Worm (Caenorhabditis elegans) whole organism, young adult: ENCODE results near the gene W05H9.4.

Source experiments
- B0019.2 ChIP-seq: fragments of 200-800 bp; sonication (Bioruptor generic); conservative IDR thresholded peaks from 2 replicates; pipeline ENCODE4 v1.3.6; 2022; ENCODE audit warnings: missing genetic modification reagents, missing genetic modification characterization, missing compliant biosample characterization
- B0336.3 ChIP-seq: fragments of 200-800 bp; sonication (Bioruptor generic); IDR thresholded peaks from 2 replicates; pipeline ENCODE4 v1.3.6; 2022; ENCODE audit warnings: missing genetic modification characterization, missing compliant biosample characterization
- C17E4.6 ChIP-seq: fragments of 200-800 bp; sonication (Bioruptor generic); IDR thresholded peaks from 2 replicates; pipeline ENCODE4 v1.3.6; 2022; ENCODE audit warnings: missing genetic modification reagents, missing genetic modification characterization, missing compliant biosample characterization
- F33H1.4 ChIP-seq: fragments of 200-800 bp; sonication (Bioruptor generic); IDR thresholded peaks from 2 replicates; pipeline ENCODE4 v1.3.6; 2022; ENCODE audit warnings: missing genetic modification reagents, missing genetic modification characterization, missing compliant biosample characterization
- F49E8.2 ChIP-seq: sonication (generic microtip); optimal IDR thresholded peaks from 3 replicates; lab custom pipeline; 2017; ENCODE audit warnings: missing genetic modification characterization, mild to moderate bottlenecking, missing compliant biosample characterization, antibody characterized with exemption, moderate library complexity; ENCODE audit not compliant: insufficient read depth
- F57A8.1 ChIP-seq: fragments of 200-800 bp; sonication (Bioruptor generic); optimal IDR thresholded peaks from 2 replicates; lab custom pipeline; 2018; ENCODE audit warnings: mild to moderate bottlenecking, missing genetic modification characterization, moderate library complexity, missing compliant biosample characterization
- K12H6.12 ChIP-seq: fragments of 200-800 bp; sonication (Bioruptor generic); optimal IDR thresholded peaks from 2 replicates; lab custom pipeline; 2018; ENCODE audit warnings: mild to moderate bottlenecking, missing genetic modification characterization, missing compliant biosample characterization
- T26A5.8 ChIP-seq: sonication (generic microtip); optimal IDR thresholded peaks from 2 replicates; lab custom pipeline; 2016; ENCODE audit warnings: missing genetic modification characterization, missing compliant biosample characterization
- Y53F4B.3 ChIP-seq: fragments of 200-800 bp; sonication (Bioruptor generic); IDR thresholded peaks from 2 replicates; pipeline ENCODE4 v1.3.6; 2022; ENCODE audit warnings: missing genetic modification reagents, missing genetic modification characterization, missing compliant biosample characterization
- Y67H2A.10 ChIP-seq: fragments of 200-800 bp; sonication (Bioruptor generic); conservative IDR thresholded peaks from 2 replicates; pipeline ENCODE4 v1.3.6; 2022; ENCODE audit warnings: missing genetic modification reagents, missing genetic modification characterization, missing compliant biosample characterization
- Y79H2A.3 ChIP-seq: fragments of 200-800 bp; sonication (Bioruptor generic); conservative IDR thresholded peaks from 2 replicates; pipeline ENCODE4 v1.3.6; 2022; ENCODE audit warnings: missing genetic modification reagents, missing genetic modification characterization, missing compliant biosample characterization
- akir-1 ChIP-seq: fragments of 200-800 bp; sonication (Bioruptor generic); optimal IDR thresholded peaks from 2 replicates; lab custom pipeline; 2018; ENCODE audit warnings: mild to moderate bottlenecking, missing genetic modification characterization, moderate library complexity, missing compliant biosample characterization
- atf-7 ChIP-seq: sonication (generic microtip); optimal IDR thresholded peaks from 2 replicates; lab custom pipeline; 2017; ENCODE audit warnings: mild to moderate bottlenecking, missing genetic modification characterization, missing compliant biosample characterization
- bed-1 ChIP-seq: fragments of 200-800 bp; sonication (Bioruptor generic); IDR thresholded peaks from 2 replicates; pipeline ENCODE4 v1.3.6; 2022; ENCODE audit warnings: missing genetic modification reagents, missing genetic modification characterization, missing compliant biosample characterization
- bed-2 ChIP-seq: fragments of 200-800 bp; sonication (Bioruptor generic); IDR thresholded peaks from 2 replicates; pipeline ENCODE4 v1.3.6; 2022; ENCODE audit warnings: missing genetic modification reagents, missing genetic modification characterization, missing compliant biosample characterization
- cebp-1 ChIP-seq, 2 experiments: fragments of 200-800 bp in 1 of 2; sonication (Bioruptor generic) in 1 of 2; sonication (generic microtip) in 1 of 2; IDR thresholded peaks in 1 of 2; optimal IDR thresholded peaks in 1 of 2; 2 replicates each; pipeline versions ENCODE4 v1.3.6 to Lab custom; 2017 to 2022; ENCODE audit warnings: missing compliant biosample characterization in 2 of 2, missing genetic modification characterization in 2 of 2, mild to moderate bottlenecking in 1 of 2, missing genetic modification reagents in 1 of 2, moderate library complexity in 1 of 2
- ceh-27 ChIP-seq: fragments of 200-800 bp; sonication (Bioruptor generic); optimal IDR thresholded peaks from 2 replicates; lab custom pipeline; 2018; ENCODE audit warnings: mild to moderate bottlenecking, missing genetic modification characterization, moderate library complexity, missing compliant biosample characterization
- dox-1 ChIP-seq: fragments of 200-800 bp; sonication (Bioruptor generic); IDR thresholded peaks from 2 replicates; pipeline ENCODE4 v1.3.6; 2022; ENCODE audit warnings: missing genetic modification reagents, missing genetic modification characterization, missing compliant biosample characterization
- egl-44 ChIP-seq: fragments of 200-800 bp; sonication (Bioruptor generic); IDR thresholded peaks from 2 replicates; pipeline ENCODE4 v1.3.6; 2022; ENCODE audit warnings: missing genetic modification reagents, missing genetic modification characterization, missing compliant biosample characterization
- fkh-3 ChIP-seq: sonication (generic microtip); optimal IDR thresholded peaks from 2 replicates; lab custom pipeline; 2016; ENCODE audit warnings: mild to moderate bottlenecking, missing genetic modification characterization, missing compliant biosample characterization
- gei-17 ChIP-seq: fragments of 200-800 bp; sonication (Bioruptor generic); optimal IDR thresholded peaks from 2 replicates; lab custom pipeline; 2018; ENCODE audit warnings: mild to moderate bottlenecking, missing genetic modification characterization, missing compliant biosample characterization
- hlh-12 ChIP-seq: sonication (generic microtip); optimal IDR thresholded peaks from 2 replicates; lab custom pipeline; 2016; ENCODE audit warnings: missing genetic modification characterization, missing compliant biosample characterization
- hmg-1.2 ChIP-seq: fragments of 200-800 bp; sonication (Bioruptor generic); IDR thresholded peaks from 2 replicates; pipeline ENCODE4 v1.3.6; 2022; ENCODE audit warnings: missing genetic modification reagents, missing genetic modification characterization, missing compliant biosample characterization
- hrde-1 ChIP-seq: sonication (generic microtip); optimal IDR thresholded peaks from 2 replicates; lab custom pipeline; 2016; ENCODE audit warnings: missing genetic modification characterization, mild to moderate bottlenecking, missing compliant biosample characterization, moderate library complexity, missing genotype, missing genetic modification reagents, borderline replicate concordance
- lin-40 ChIP-seq: sonication (generic microtip); optimal IDR thresholded peaks from 2 replicates; lab custom pipeline; 2016; ENCODE audit warnings: missing genetic modification characterization, mild to moderate bottlenecking, missing compliant biosample characterization, missing genotype, missing genetic modification reagents
- lin-54 ChIP-seq: fragments of 200-800 bp; sonication (Bioruptor generic); optimal IDR thresholded peaks from 2 replicates; lab custom pipeline; 2018; ENCODE audit warnings: mild to moderate bottlenecking, missing genetic modification characterization, missing compliant biosample characterization
- lsl-1 ChIP-seq: fragments of 200-800 bp; sonication (Bioruptor generic); optimal IDR thresholded peaks from 2 replicates; lab custom pipeline; 2018; ENCODE audit warnings: mild to moderate bottlenecking, missing genetic modification characterization, moderate library complexity, missing compliant biosample characterization
- lsy-27 ChIP-seq: sonication (generic microtip); optimal IDR thresholded peaks from 2 replicates; lab custom pipeline; 2017; ENCODE audit warnings: missing genetic modification characterization, mild to moderate bottlenecking, missing compliant biosample characterization, antibody characterized with exemption, missing genotype, borderline replicate concordance; ENCODE audit not compliant: insufficient read depth
- mcd-1 ChIP-seq: fragments of 200-800 bp; sonication (Bioruptor generic); IDR thresholded peaks from 2 replicates; pipeline ENCODE4 v1.3.6; 2022; ENCODE audit warnings: missing genetic modification reagents, missing genetic modification characterization, missing compliant biosample characterization
- mes-4 ChIP-seq: sonication (generic microtip); optimal IDR thresholded peaks from 2 replicates; lab custom pipeline; 2016; ENCODE audit warnings: missing genotype, missing genetic modification characterization, missing compliant biosample characterization
- mxl-1 ChIP-seq: sonication (generic microtip); optimal IDR thresholded peaks from 2 replicates; lab custom pipeline; 2016; ENCODE audit warnings: missing genetic modification characterization, missing compliant biosample characterization
- nfya-1 ChIP-seq: sonication (generic microtip); optimal IDR thresholded peaks from 2 replicates; lab custom pipeline; 2017; ENCODE audit warnings: antibody characterized with exemption, missing compliant biosample characterization, missing genetic modification characterization, borderline replicate concordance; ENCODE audit not compliant: insufficient read depth
- nhr-90 ChIP-seq: sonication (generic microtip); optimal IDR thresholded peaks from 2 replicates; lab custom pipeline; 2016; ENCODE audit warnings: missing genotype, mild to moderate bottlenecking, missing genetic modification characterization, missing compliant biosample characterization
- pbrm-1 ChIP-seq: fragments of 200-800 bp; sonication (Bioruptor generic); IDR thresholded peaks from 2 replicates; pipeline ENCODE4 v1.3.6; 2022; ENCODE audit warnings: missing genetic modification reagents, missing genetic modification characterization, missing compliant biosample characterization
- rcor-1 ChIP-seq: fragments of 200-800 bp; sonication (Bioruptor generic); IDR thresholded peaks from 2 replicates; pipeline ENCODE4 v1.3.6; 2022; ENCODE audit warnings: missing genetic modification reagents, missing genetic modification characterization, missing compliant biosample characterization
- rpc-1 ChIP-seq, 2 experiments: fragments of 150-350 bp in 1 of 2; sonication (generic microtip) in 1 of 2; optimal IDR thresholded peaks; 2 replicates each; lab custom pipeline; 2014 to 2018; ENCODE audit warnings: missing biosample characterization in 1 of 2, missing genetic modification characterization in 1 of 2, missing genetic modification reagents in 1 of 2, missing genotype in 1 of 2
- sdz-38 ChIP-seq: sonication (generic microtip); optimal IDR thresholded peaks from 2 replicates; lab custom pipeline; 2016; ENCODE audit warnings: missing genotype, missing genetic modification characterization, missing compliant biosample characterization
- sea-2 ChIP-seq: fragments of 200-800 bp; sonication (Bioruptor generic); IDR thresholded peaks from 2 replicates; pipeline ENCODE4 v1.3.6; 2022; ENCODE audit warnings: missing genetic modification characterization, missing compliant biosample characterization
- somi-1 ChIP-seq: fragments of 200-800 bp; sonication (Bioruptor generic); optimal IDR thresholded peaks from 2 replicates; lab custom pipeline; 2018; ENCODE audit warnings: mild to moderate bottlenecking, missing genetic modification characterization, missing compliant biosample characterization
- tbx-9 ChIP-seq: sonication (generic microtip); optimal IDR thresholded peaks from 2 replicates; lab custom pipeline; 2016; ENCODE audit warnings: borderline replicate concordance, missing genetic modification characterization, inconsistent platforms, missing compliant biosample characterization
- unc-62 ChIP-seq: fragments of 150-350 bp; optimal IDR thresholded peaks from 2 replicates; lab custom pipeline; 2014; ENCODE audit warnings: missing biosample characterization, missing genetic modification reagents, missing genetic modification characterization
- ztf-25 ChIP-seq: fragments of 200-800 bp; sonication (Bioruptor generic); IDR thresholded peaks from 2 replicates; pipeline ENCODE4 v1.3.6; 2022; ENCODE audit warnings: missing genetic modification reagents, missing genetic modification characterization, missing compliant biosample characterization
- ztf-28 ChIP-seq: fragments of 200-800 bp; sonication (Bioruptor generic); IDR thresholded peaks from 2 replicates; pipeline ENCODE4 v1.3.6; 2022; ENCODE audit warnings: missing genetic modification reagents, missing genetic modification characterization, missing compliant biosample characterization
- ztf-3 ChIP-seq: fragments of 200-800 bp; sonication (Bioruptor generic); optimal IDR thresholded peaks from 2 replicates; lab custom pipeline; 2018; ENCODE audit warnings: mild to moderate bottlenecking, missing genetic modification characterization, missing compliant biosample characterization

The W05H9.4 gene

DNA sequence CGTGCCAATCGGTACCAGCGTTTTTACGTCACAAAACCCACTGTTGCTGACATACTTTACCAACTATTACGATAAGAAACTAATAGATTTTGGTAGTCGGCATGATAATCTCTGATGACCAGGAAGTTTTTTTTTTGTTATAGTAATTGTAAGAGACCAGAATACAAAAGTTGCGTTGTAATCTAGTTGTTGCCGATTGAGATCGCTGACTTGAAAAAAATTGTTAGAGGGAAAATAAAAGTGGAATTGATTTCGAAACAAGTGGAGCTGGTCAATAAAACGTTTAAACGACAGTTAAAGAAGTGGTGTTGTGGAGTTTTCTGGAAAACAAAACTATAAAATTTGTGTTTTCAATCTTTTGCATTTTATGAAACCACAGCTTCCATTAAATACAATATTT is 6.5 kb upstream of the W05H9.4 start:
- TF ChIP-seq mes-4 (tag; lab: Kevin White, UChicago) (no peak), fkh-3 (tag; lab: Kevin White, UChicago) (no peak), gei-17 (GFP tag; lab: Kevin White, UChicago) (no peak), T26A5.8 (tag; lab: Kevin White, UChicago) (no peak), sdz-38 (tag; lab: Kevin White, UChicago) (no peak), ztf-25 (no peak), B0019.2 (GFP tag; lab: Robert Waterston, UW) (no peak), Y67H2A.10 (GFP tag; lab: Robert Waterston, UW) (no peak), Y79H2A.3 (GFP tag; lab: Robert Waterston, UW) (no peak), lsy-27 (tag; lab: Kevin White, UChicago) (no peak), ztf-28 (GFP tag; lab: Robert Waterston, UW) (no peak), F49E8.2 (tag; lab: Kevin White, UChicago) (no peak), B0336.3 (GFP tag; lab: Robert Waterston, UW) (no peak), mxl-1 (tag; lab: Kevin White, UChicago) (no peak), hrde-1 (no peak), nfya-1 (tag; lab: Kevin White, UChicago) (no peak), nhr-90 (tag; lab: Kevin White, UChicago) (no peak), hmg-1.2 (GFP tag; lab: Robert Waterston, UW) (no peak)

DNA sequence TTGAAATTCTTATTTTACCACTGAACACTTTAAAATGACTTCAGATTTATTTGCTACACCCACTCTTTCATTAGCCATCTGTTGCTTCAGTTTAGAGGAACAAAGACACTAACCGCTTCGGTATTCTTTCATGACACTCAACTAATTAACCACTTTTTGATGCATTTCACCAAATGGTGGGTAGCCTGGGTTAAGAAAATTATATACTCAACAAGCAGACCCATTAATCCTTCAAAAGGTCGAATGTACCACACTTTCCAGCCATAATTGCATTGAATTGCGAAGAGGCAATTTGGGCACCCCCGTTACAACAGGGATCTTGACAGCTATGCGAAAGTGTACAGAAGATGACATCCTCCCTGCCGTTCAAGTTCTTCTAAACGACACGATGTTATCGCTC is 5.0 kb upstream of the W05H9.4 start:
- TF ChIP-seq unc-62 (GFP tag; lab: Kevin White, UChicago): no peak
- no peak for TF ChIP-seq fkh-3 (tag; lab: Kevin White, UChicago)
- no peak for TF ChIP-seq mcd-1 (GFP tag; lab: Robert Waterston, UW)
- TF ChIP-seq dox-1: no peak
- no peak for TF ChIP-seq tbx-9 (tag; lab: Kevin White, UChicago)
- TF ChIP-seq sdz-38 (tag; lab: Kevin White, UChicago): no peak
- no peak for TF ChIP-seq lin-54 (GFP tag; lab: Kevin White, UChicago)
- TF ChIP-seq K12H6.12: no peak
- TF ChIP-seq bed-2 (GFP tag; lab: Robert Waterston, UW): no peak
- TF ChIP-seq somi-1 (GFP tag; lab: Kevin White, UChicago): no peak
- TF ChIP-seq B0336.3 (GFP tag; lab: Robert Waterston, UW): no peak
- TF ChIP-seq Y53F4B.3 (GFP tag; lab: Robert Waterston, UW): no peak
- no peak for TF ChIP-seq ztf-3 (GFP tag; lab: Kevin White, UChicago)
- no peak for TF ChIP-seq atf-7
- no peak for TF ChIP-seq rpc-1 (optimal IDR thresholded peaks at IDR 0.05; lab: Kevin White, UChicago)
- no peak for TF ChIP-seq rpc-1 (tag; optimal IDR thresholded peaks at IDR 0.05; lab: Kevin White, UChicago)
- no peak for TF ChIP-seq akir-1 (GFP tag; lab: Kevin White, UChicago)
- no peak for TF ChIP-seq sea-2
- no peak for TF ChIP-seq rcor-1 (GFP tag; lab: Robert Waterston, UW)
- no peak for TF ChIP-seq cebp-1 (GFP tag; IDR thresholded peaks at IDR 0.05; lab: Robert Waterston, UW)
- TF ChIP-seq cebp-1 (tag; optimal IDR thresholded peaks at IDR 0.05; lab: Kevin White, UChicago): no peak

DNA sequence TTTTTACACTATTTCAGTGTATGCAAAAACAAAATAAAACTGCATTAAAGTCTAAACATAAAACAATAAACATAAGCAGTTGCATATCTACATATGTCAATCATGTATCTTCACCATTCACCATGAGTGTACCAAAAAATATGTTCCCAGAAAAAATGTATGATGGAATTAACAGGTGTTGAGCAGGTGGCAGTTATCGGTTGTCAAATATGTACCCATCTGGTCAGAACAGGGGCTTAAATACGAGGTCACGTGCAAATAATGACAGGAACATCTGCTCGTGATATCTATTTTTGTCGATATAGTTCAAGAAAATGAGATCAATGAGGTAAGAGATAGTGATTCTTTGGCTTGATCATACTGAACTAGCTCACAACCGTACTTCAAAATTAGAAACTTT is 4.4 kb upstream of the W05H9.4 start:
- TF ChIP-seq C17E4.6 (no peak), F33H1.4 (GFP tag; lab: Robert Waterston, UW) (no peak), pbrm-1 (GFP tag; lab: Robert Waterston, UW) (no peak), atf-7 (no peak), bed-1 (GFP tag; lab: Robert Waterston, UW) (no peak), hmg-1.2 (GFP tag; lab: Robert Waterston, UW) (no peak), lin-40 (no peak), F57A8.1 (GFP tag; lab: Kevin White, UChicago) (no peak), egl-44 (GFP tag; lab: Robert Waterston, UW) (no peak), hrde-1 (no peak), ceh-27 (GFP tag; lab: Kevin White, UChicago) (no peak), hlh-12 (no peak), lsl-1 (GFP tag; lab: Kevin White, UChicago) (no peak)
